Worm (Caenorhabditis elegans): ENCODE measurements around the gene acr-3.

- TF ChIP-seq ama-1 (optimal IDR thresholded peaks at IDR 0.05) (no peak), tbx-37 (GFP tag; conservative IDR thresholded peaks at IDR 0.05) (no peak), scrt-1 (GFP tag; IDR thresholded peaks at IDR 0.05) (no peak), flt-1 (GFP tag; IDR thresholded peaks at IDR 0.05) (no peak), tbx-11 (GFP tag; IDR thresholded peaks at IDR 0.05) (no peak), ceh-36 (tag; optimal IDR thresholded peaks at IDR 0.05) (no peak), hmbx-1 (tag; optimal IDR thresholded peaks at IDR 0.05) (no peak), ets-7 (tag; optimal IDR thresholded peaks at IDR 0.05) (no peak), F13C5.2 (tag; optimal IDR thresholded peaks at IDR 0.05) (peak; percentile 21), pes-1 (GFP tag; IDR thresholded peaks at IDR 0.05) (no peak)
These were observed 28.1 kb downstream of the acr-3 start for ce11 chrX:6737329-6738008.
